Fruit fly (Drosophila melanogaster) S2 (cell line): Measurements from ENCODE around the gene CG31342.

Experiments
- CG8478 ChIP-seq: fragments of >200 bp; optimal IDR thresholded peaks from 2 replicates; lab custom pipeline; 2018
- CTCF ChIP-seq, 2 experiments: fragments of >200 bp; optimal IDR thresholded peaks; 2 replicates each; lab custom pipeline; 2018

dm6 chr3R:13018995-13019394 is 33.2 kb downstream of the CG31342 start:
- TF ChIP-seq CTCF (optimal IDR thresholded peaks at IDR 0.05; lab: Kevin White, UChicago) (no peak), CG8478 (lab: Kevin White, UChicago) (no peak)
